Fruit fly (Drosophila melanogaster) whole organism, embryonic: ENCODE results near the gene CG7497.

Experiments
- CG10979 ChIP-seq: fragments of 200-800 bp; sonication (Bioruptor generic); optimal IDR thresholded peaks from 2 replicates; lab custom pipeline; 2018; ENCODE audit warnings: missing biosample characterization, mild to moderate bottlenecking, missing genetic modification characterization, moderate library complexity
- CG11696 ChIP-seq: fragments of 200-800 bp; sonication (Bioruptor generic); IDR thresholded peaks from 2 replicates; pipeline ENCODE4 v1.3.6; 2022; ENCODE audit warnings: missing biosample characterization, missing genetic modification characterization
- CG11723 ChIP-seq: fragments of 200-800 bp; sonication (Bioruptor generic); optimal IDR thresholded peaks from 2 replicates; lab custom pipeline; 2017; ENCODE audit warnings: missing biosample characterization, mild to moderate bottlenecking, missing genetic modification characterization
- CG12769 ChIP-seq: fragments of 200-800 bp; sonication (Bioruptor generic); optimal IDR thresholded peaks from 2 replicates; lab custom pipeline; 2019; ENCODE audit warnings: missing biosample characterization, mild to moderate bottlenecking, missing genetic modification characterization, moderate library complexity
- CG13287 ChIP-seq: fragments of 200-800 bp; sonication (Bioruptor generic); IDR thresholded peaks from 2 replicates; pipeline ENCODE4 v1.3.6; 2022; ENCODE audit warnings: missing biosample characterization, missing genetic modification characterization; ENCODE audit not compliant: partially characterized antibody
- CG13624 ChIP-seq: fragments of 200-800 bp; sonication (Bioruptor generic); optimal IDR thresholded peaks from 2 replicates; lab custom pipeline; 2016; ENCODE audit warnings: missing biosample characterization, missing genetic modification characterization
- CG1529 ChIP-seq: fragments of 200-800 bp; sonication (Bioruptor generic); optimal IDR thresholded peaks from 3 replicates; lab custom pipeline; 2018; ENCODE audit warnings: missing biosample characterization, missing genetic modification characterization
- CG17385 ChIP-seq: fragments of 200-800 bp; sonication (Bioruptor generic); optimal IDR thresholded peaks from 3 replicates; lab custom pipeline; 2018; ENCODE audit warnings: missing biosample characterization, mild to moderate bottlenecking, missing genetic modification characterization
- CG2120 ChIP-seq: fragments of 200-800 bp; sonication (Bioruptor generic); optimal IDR thresholded peaks from 3 replicates; lab custom pipeline; 2016; ENCODE audit warnings: missing biosample characterization, missing genetic modification characterization
- CG32532 ChIP-seq: fragments of 200-800 bp; sonication (Bioruptor generic); IDR thresholded peaks from 2 replicates; pipeline ENCODE4 v1.3.6; 2022; ENCODE audit warnings: missing biosample characterization, missing genetic modification characterization
- CG5180 ChIP-seq: fragments of 200-800 bp; sonication (Bioruptor generic); optimal IDR thresholded peaks from 3 replicates; lab custom pipeline; 2017; ENCODE audit warnings: missing biosample characterization, missing genetic modification characterization, mild to moderate bottlenecking, moderate library complexity, missing genetic modification reagents
- CG6689 ChIP-seq: fragments of 200-800 bp; sonication (Bioruptor generic); IDR thresholded peaks from 2 replicates; pipeline ENCODE4 v1.3.6; 2022; ENCODE audit warnings: missing biosample characterization, missing genetic modification characterization
- CG8089 ChIP-seq: fragments of 200-800 bp; sonication (Bioruptor generic); optimal IDR thresholded peaks from 3 replicates; lab custom pipeline; 2016; ENCODE audit warnings: missing biosample characterization, missing genetic modification characterization
- CG8290 ChIP-seq, 3 experiments: fragments of 200-800 bp; sonication (Bioruptor generic); optimal IDR thresholded peaks; 2 replicates each; lab custom pipeline; 2016 to 2019; ENCODE audit warnings: missing biosample characterization in 3 of 3, missing genetic modification characterization in 3 of 3, mild to moderate bottlenecking in 2 of 3, moderate library complexity in 1 of 3
- CG8944 ChIP-seq: fragments of 200-800 bp; sonication (Bioruptor generic); optimal IDR thresholded peaks from 3 replicates; lab custom pipeline; 2016; ENCODE audit warnings: missing biosample characterization, missing genetic modification characterization
- CG9437 ChIP-seq: fragments of 200-800 bp; sonication (Bioruptor generic); optimal IDR thresholded peaks from 2 replicates; lab custom pipeline; 2018; ENCODE audit warnings: missing biosample characterization, mild to moderate bottlenecking, missing genetic modification characterization
- Dad ChIP-seq: fragments of 200-800 bp; sonication (Bioruptor generic); optimal IDR thresholded peaks from 3 replicates; lab custom pipeline; 2016; ENCODE audit warnings: missing biosample characterization, missing genetic modification characterization
- Dek ChIP-seq: fragments of 200-800 bp; sonication (Bioruptor generic); optimal IDR thresholded peaks from 3 replicates; lab custom pipeline; 2019; ENCODE audit warnings: missing biosample characterization, mild to moderate bottlenecking, missing genetic modification characterization, moderate library complexity
- E2f2 ChIP-seq: fragments of 200-800 bp; sonication (Bioruptor generic); IDR thresholded peaks from 2 replicates; pipeline ENCODE4 v1.3.6; 2022; ENCODE audit warnings: missing biosample characterization, missing genetic modification characterization
- Ets65A ChIP-seq: fragments of 200-800 bp; sonication (Bioruptor generic); peaks from one replicate; lab custom pipeline; 2016; ENCODE audit warnings: missing biosample characterization, missing genetic modification characterization
- HLHmδ ChIP-seq: fragments of 200-800 bp; sonication (Bioruptor generic); optimal IDR thresholded peaks from 2 replicates; lab custom pipeline; 2018; ENCODE audit warnings: missing biosample characterization, mild to moderate bottlenecking, missing genetic modification characterization, moderate library complexity
- Jarid2 ChIP-seq: fragments of 200-800 bp; sonication (Bioruptor generic); optimal IDR thresholded peaks from 3 replicates; lab custom pipeline; 2017; ENCODE audit warnings: mild to moderate bottlenecking, missing biosample characterization, missing genetic modification reagents, missing genetic modification characterization
- MBD-R2 ChIP-seq: fragments of 200-800 bp; sonication (Bioruptor generic); IDR thresholded peaks from 2 replicates; pipeline ENCODE4 v1.3.6; 2022; ENCODE audit warnings: missing biosample characterization, missing genetic modification characterization
- Nf-YC ChIP-seq: fragments of 200-800 bp; optimal IDR thresholded peaks from 3 replicates; lab custom pipeline; 2019; ENCODE audit warnings: missing biosample characterization, mild to moderate bottlenecking, missing genetic modification characterization, moderate library complexity
- PHDP ChIP-seq: fragments of 200-800 bp; sonication (Bioruptor generic); optimal IDR thresholded peaks from 3 replicates; lab custom pipeline; 2018; ENCODE audit warnings: missing biosample characterization, mild to moderate bottlenecking, missing genetic modification characterization, moderate library complexity
- Pdp1 ChIP-seq, 2 experiments: fragments of 200-800 bp; sonication (Bioruptor generic); optimal IDR thresholded peaks; 3 replicates each; lab custom pipeline; 2016; ENCODE audit warnings: missing biosample characterization in 2 of 2, missing genetic modification characterization in 2 of 2, mild to moderate bottlenecking in 1 of 2, moderate library complexity in 1 of 2
- Rx ChIP-seq: fragments of 200-800 bp; sonication (Bioruptor generic); IDR thresholded peaks from 2 replicates; pipeline ENCODE4 v1.3.6; 2022; ENCODE audit warnings: missing biosample characterization, missing genetic modification characterization
- Six4 ChIP-seq: fragments of 200-800 bp; sonication (Bioruptor generic); optimal IDR thresholded peaks from 2 replicates; lab custom pipeline; 2016; ENCODE audit warnings: missing biosample characterization, missing genetic modification characterization
- Stat92E ChIP-seq, 3 experiments: fragments of >200 bp in 2 of 3; fragments of 200-800 bp in 1 of 3; sonication (Bioruptor generic) in 1 of 3; optimal IDR thresholded peaks; 2 replicates each; lab custom pipeline; 2017 to 2019; ENCODE audit warnings: missing biosample characterization in 3 of 3, missing genetic modification characterization in 3 of 3, mild to moderate bottlenecking in 1 of 3, moderate library complexity in 1 of 3
- amos ChIP-seq: fragments of 200-800 bp; sonication (Bioruptor generic); IDR thresholded peaks from 2 replicates; pipeline ENCODE4 v1.3.6; 2022; ENCODE audit warnings: missing biosample characterization, missing genetic modification characterization; ENCODE audit not compliant: partially characterized antibody
- ato ChIP-seq: fragments of 200-800 bp; sonication (Bioruptor generic); IDR thresholded peaks from 2 replicates; pipeline ENCODE4 v1.3.6; 2022; ENCODE audit warnings: missing biosample characterization, missing genetic modification characterization; ENCODE audit not compliant: partially characterized antibody
- bbx ChIP-seq: fragments of 200-800 bp; sonication (Bioruptor generic); IDR thresholded peaks from 2 replicates; pipeline ENCODE4 v1.3.6; 2022; ENCODE audit warnings: missing biosample characterization, missing genetic modification characterization; ENCODE audit not compliant: partially characterized antibody
- crc ChIP-seq: fragments of 200-800 bp; sonication (Bioruptor generic); optimal IDR thresholded peaks from 2 replicates; lab custom pipeline; 2016; ENCODE audit warnings: missing biosample characterization, missing genetic modification characterization
- crol ChIP-seq: fragments of 200-800 bp; sonication (Bioruptor generic); IDR thresholded peaks from 2 replicates; pipeline ENCODE4 v1.3.6; 2022; ENCODE audit warnings: missing biosample characterization, missing genetic modification characterization
- danr ChIP-seq: fragments of 200-800 bp; sonication (Bioruptor generic); IDR thresholded peaks from 2 replicates; pipeline ENCODE4 v1.3.6; 2022; ENCODE audit warnings: missing biosample characterization, missing genetic modification characterization
- dm ChIP-seq: fragments of 200-800 bp; sonication (Bioruptor generic); optimal IDR thresholded peaks from 3 replicates; lab custom pipeline; 2016; ENCODE audit warnings: missing biosample characterization, missing genetic modification characterization
- eve ChIP-seq, 2 experiments: fragments of >200 bp; optimal IDR thresholded peaks; 2 replicates each; lab custom pipeline; 2017; ENCODE audit warnings: missing biosample characterization in 2 of 2, missing genetic modification characterization in 2 of 2
- gsb ChIP-seq: fragments of 200-800 bp; sonication (Bioruptor generic); IDR thresholded peaks from 2 replicates; pipeline ENCODE4 v1.3.6; 2022; ENCODE audit warnings: missing biosample characterization, missing genetic modification characterization
- hbn ChIP-seq: fragments of 200-800 bp; sonication (Bioruptor generic); IDR thresholded peaks from 2 replicates; pipeline ENCODE4 v1.3.6; 2022; ENCODE audit warnings: missing biosample characterization, missing genetic modification characterization; ENCODE audit not compliant: partially characterized antibody
- jumu ChIP-seq: fragments of 200-800 bp; sonication (Bioruptor generic); optimal IDR thresholded peaks from 3 replicates; lab custom pipeline; 2016; ENCODE audit warnings: missing biosample characterization, missing genetic modification characterization
- kni ChIP-seq: fragments of 200-800 bp; sonication (Bioruptor generic); optimal IDR thresholded peaks from 3 replicates; lab custom pipeline; 2017; ENCODE audit warnings: mild to moderate bottlenecking, missing biosample characterization, missing genetic modification reagents, missing genetic modification characterization
- knrl ChIP-seq: fragments of 200-800 bp; sonication (Bioruptor generic); IDR thresholded peaks from 3 replicates; pipeline ENCODE4 v1.3.6; 2022; ENCODE audit warnings: missing biosample characterization, missing genetic modification characterization; ENCODE audit not compliant: partially characterized antibody
- mam ChIP-seq: fragments of 200-800 bp; sonication (Bioruptor generic); optimal IDR thresholded peaks from 3 replicates; lab custom pipeline; 2016; ENCODE audit warnings: missing biosample characterization, missing genetic modification characterization
- oc ChIP-seq: fragments of 200-800 bp; sonication (Bioruptor generic); optimal IDR thresholded peaks from 2 replicates; lab custom pipeline; 2018; ENCODE audit warnings: missing biosample characterization, mild to moderate bottlenecking, missing genetic modification characterization, moderate library complexity
- pum ChIP-seq: fragments of 200-800 bp; sonication (Bioruptor generic); optimal IDR thresholded peaks from 2 replicates; lab custom pipeline; 2016; ENCODE audit warnings: missing biosample characterization, missing genetic modification characterization
- sens ChIP-seq: fragments of 200-800 bp; sonication (Bioruptor generic); peaks from one replicate; lab custom pipeline; 2016; ENCODE audit warnings: missing biosample characterization, missing genetic modification characterization
- zen2 ChIP-seq: fragments of 200-800 bp; sonication (Bioruptor generic); IDR thresholded peaks from 3 replicates; pipeline ENCODE4 v1.3.6; 2022; ENCODE audit warnings: missing biosample characterization, missing genetic modification characterization; ENCODE audit not compliant: partially characterized antibody
- zfh1 ChIP-seq: fragments of 200-800 bp; sonication (Bioruptor generic); IDR thresholded peaks from 3 replicates; pipeline ENCODE4 v1.3.6; 2022; ENCODE audit warnings: missing biosample characterization, missing genetic modification characterization

Gene CG7497

DNA sequence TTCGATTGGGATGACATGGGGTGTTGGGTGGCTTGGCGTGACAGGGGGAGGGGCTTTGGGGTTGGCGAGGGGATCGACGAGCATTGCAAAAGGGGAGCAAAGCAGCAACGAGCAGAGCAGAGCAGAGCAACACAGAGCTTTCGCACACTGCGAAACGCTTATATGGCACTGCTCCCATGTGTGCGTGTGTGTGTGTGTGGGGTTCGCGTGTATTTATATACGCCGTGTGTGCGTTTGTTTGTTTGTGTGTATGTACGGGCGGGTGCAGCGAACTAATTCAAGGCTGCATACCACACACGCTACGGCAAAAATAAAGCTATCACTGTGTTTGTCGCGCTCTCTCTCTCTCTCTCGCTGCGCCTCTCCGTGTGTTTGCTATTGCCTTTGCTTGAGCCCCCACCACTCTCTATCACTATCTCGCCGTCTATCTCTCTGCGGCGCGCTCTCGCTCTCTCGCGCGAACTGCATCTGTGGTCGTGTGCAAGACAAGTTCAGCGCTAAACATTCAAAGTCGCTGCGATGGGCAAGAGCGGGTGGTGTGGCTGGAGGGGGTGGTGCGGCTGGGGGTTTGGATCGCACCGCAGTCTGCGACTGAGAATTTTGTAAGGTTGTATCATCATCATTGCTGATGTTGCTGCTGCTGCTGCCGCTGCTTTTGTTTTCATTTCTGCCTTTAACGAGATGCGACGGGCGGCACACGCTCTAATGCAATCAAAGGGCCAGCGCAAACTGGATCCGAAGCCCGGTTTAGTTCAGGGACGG, 42.6 kb upstream of the CG7497 start (continued):
- TF ChIP-seq Jarid2 (peak; percentile 14), Pdp1 (GFP tag; optimal IDR thresholded peaks at IDR 0.05; lab: Kevin White, UChicago) (no peak), CG11723 (no peak), CG10979 (tag; lab: Kevin White, UChicago) (no peak), bbx (GFP tag; lab: Robert Waterston, UW) (peak; percentile 34; the same call in 1 of the 2 replicates), Stat92E (GFP tag; optimal IDR thresholded peaks at IDR 0.05; lab: Kevin White, UChicago) (no peak), oc (peak; percentile 8), CG6689 (GFP tag; lab: Robert Waterston, UW) (peak; percentile 40), CG13624 (GFP tag; lab: Kevin White, UChicago) (no peak), Nf-YC (no peak), CG9437 (GFP tag; lab: Kevin White, UChicago) (no peak), knrl (GFP tag; lab: Robert Waterston, UW) (0 out of 3 replicates have a peak, but pooled peaks have one; percentile 6), kni (peak; percentile 62), zen2 (GFP tag; lab: Robert Waterston, UW) (peak; percentile 74; the same call in 2 of the 3 replicates), CG5180 (peak; percentile 66), eve (GFP tag; optimal IDR thresholded peaks at IDR 0.05; lab: Kevin White, UChicago) (no peak), CG8290 (GFP tag; optimal IDR thresholded peaks at IDR 0.05; lab: Kevin White, UChicago) (no peak), CG8290 (tag; optimal IDR thresholded peaks at IDR 0.05; lab: Kevin White, UChicago) (no peak), danr (GFP tag; lab: Robert Waterston, UW) (no peak), CG13287 (GFP tag; lab: Robert Waterston, UW) (peak; percentile 44; the same call in 1 of the 2 replicates), CG8944 (GFP tag; lab: Kevin White, UChicago) (no peak), mam (GFP tag; lab: Kevin White, UChicago) (no peak), CG12769 (tag; lab: Kevin White, UChicago) (peak; percentile 27), zfh1 (peak; percentile 45; the same call in 1 of the 3 replicates), CG11696 (GFP tag; lab: Robert Waterston, UW) (no peak), Dek (tag; lab: Kevin White, UChicago) (no peak), jumu (GFP tag; lab: Kevin White, UChicago) (no peak), E2f2 (GFP tag; lab: Robert Waterston, UW) (0 out of 2 replicates have a peak, but pooled peaks have one; percentile 20), ato (GFP tag; lab: Robert Waterston, UW) (peak; percentile 59), CG2120 (GFP tag; lab: Kevin White, UChicago) (no peak), amos (GFP tag; lab: Robert Waterston, UW) (no peak), CG8089 (GFP tag; lab: Kevin White, UChicago) (no peak), MBD-R2 (GFP tag; lab: Robert Waterston, UW) (no peak), sens (GFP tag; lab: Kevin White, UChicago) (peak; percentile 72), pum (GFP tag; lab: Kevin White, UChicago) (no peak), Ets65A (GFP tag; lab: Kevin White, UChicago) (peak; percentile 76), HLHmδ (GFP tag; lab: Kevin White, UChicago) (no peak), Dad (GFP tag; lab: Kevin White, UChicago) (no peak), Six4 (GFP tag; lab: Kevin White, UChicago) (no peak), PHDP (no peak), CG1529 (no peak), crc (GFP tag; lab: Kevin White, UChicago) (no peak), CG32532 (GFP tag; lab: Robert Waterston, UW) (0 out of 2 replicates have a peak, but pooled peaks have one; percentile 11), hbn (GFP tag; lab: Robert Waterston, UW) (0 out of 2 replicates have a peak, but pooled peaks have one; percentile 22), Rx (GFP tag; lab: Robert Waterston, UW) (no peak), CG17385 (peak; percentile 27), crol (GFP tag; lab: Robert Waterston, UW) (peak; percentile 97), dm (GFP tag; lab: Kevin White, UChicago) (no peak), gsb (GFP tag; lab: Robert Waterston, UW) (no peak)
